Fruit fly (Drosophila melanogaster): Measurements from ENCODE around the gene Deaf1.
A peak's percentile ranks its signal among the peaks of the same experiment; 100 is the strongest.

Gene Deaf1

dm6 chr3L:19845047-19845906 is 27.3 kb downstream of the Deaf1 start, which contains the start of gene Papss (continued):
- TF ChIP-seq prd (optimal IDR thresholded peaks at IDR 0.05) (no peak), prd (GFP tag; IDR thresholded peaks at IDR 0.05) (peak; percentile 51; the same call in 2 of the 3 replicates), az2 (GFP tag; optimal IDR thresholded peaks at IDR 0.05) (no peak), CG9727 (GFP tag; optimal IDR thresholded peaks at IDR 0.05) (no peak), lmd (GFP tag; IDR thresholded peaks at IDR 0.05) (no peak; the same call in 1 of the 2 replicates), CG6654 (GFP tag; optimal IDR thresholded peaks at IDR 0.05) (no peak), Sox102F (GFP tag; optimal IDR thresholded peaks at IDR 0.05) (no peak), CG4707 (GFP tag; optimal IDR thresholded peaks at IDR 0.05) (peak; percentile 41), D (optimal IDR thresholded peaks at IDR 0.05) (no peak), D (GFP tag; optimal IDR thresholded peaks at IDR 0.05) (no peak), dm (GFP tag; optimal IDR thresholded peaks at IDR 0.05) (no peak), psq (GFP tag; optimal IDR thresholded peaks at IDR 0.05) (no peak), CG16779 (GFP tag; IDR thresholded peaks at IDR 0.05) (no peak), CG6254 (GFP tag; optimal IDR thresholded peaks at IDR 0.05) (peak; percentile 3), bbx (GFP tag; IDR thresholded peaks at IDR 0.05; ENCODE audit: partially characterized antibody) (peak; percentile 88), CG8388 (GFP tag; optimal IDR thresholded peaks at IDR 0.05) (no peak), repo (GFP tag; optimal IDR thresholded peaks at IDR 0.05) (no peak), Neu2 (GFP tag; optimal IDR thresholded peaks at IDR 0.05; ENCODE audit: borderline replicate concordance) (no peak), gfzf (GFP tag; optimal IDR thresholded peaks at IDR 0.05) (no peak), CG11398 (GFP tag; optimal IDR thresholded peaks at IDR 0.05) (no peak), crp (GFP tag; optimal IDR thresholded peaks at IDR 0.05) (peak; percentile 77 to 94), CG17186 (GFP tag; optimal IDR thresholded peaks at IDR 0.05) (no peak), CG18011 (GFP tag; optimal IDR thresholded peaks at IDR 0.05) (no peak), CG13894 (tag; optimal IDR thresholded peaks at IDR 0.05) (peak; percentile 26), CG2116 (GFP tag; optimal IDR thresholded peaks at IDR 0.05) (no peak), croc (GFP tag; conservative IDR thresholded peaks at IDR 0.05) (no peak), CG34224 (GFP tag; IDR thresholded peaks at IDR 0.05; ENCODE audit: partially characterized antibody) (peak; percentile 88), CG11723 (GFP tag; optimal IDR thresholded peaks at IDR 0.05) (no peak), Drgx (GFP tag; IDR thresholded peaks at IDR 0.05) (no peak), sug (tag; optimal IDR thresholded peaks at IDR 0.05) (no peak), CG5953 (GFP tag; IDR thresholded peaks at IDR 0.05) (no peak), CG13296 (GFP tag; optimal IDR thresholded peaks at IDR 0.05) (peak; percentile 15), usp (GFP tag; optimal IDR thresholded peaks at IDR 0.05) (no peak), ham (GFP tag; IDR thresholded peaks at IDR 0.05) (no peak), jing (GFP tag; optimal IDR thresholded peaks at IDR 0.05) (no peak), Nf-YA (GFP tag; IDR thresholded peaks at IDR 0.05) (no peak), CG9437 (GFP tag; optimal IDR thresholded peaks at IDR 0.05) (no peak), CG2202 (tag; optimal IDR thresholded peaks at IDR 0.05) (peak; percentile 13), HmgZ (tag; optimal IDR thresholded peaks at IDR 0.05) (peak; percentile 6), CG3995 (GFP tag; optimal IDR thresholded peaks at IDR 0.05) (no peak), sc (optimal IDR thresholded peaks at IDR 0.05) (no peak), sc (GFP tag; optimal IDR thresholded peaks at IDR 0.05) (no peak), salm (tag; optimal IDR thresholded peaks at IDR 0.05) (no peak), CG14860 (GFP tag; IDR thresholded peaks at IDR 0.05; ENCODE audit: partially characterized antibody) (peak; percentile 32; the same call in 1 of the 3 replicates), nom (GFP tag; optimal IDR thresholded peaks at IDR 0.05) (no peak), lab (GFP tag; optimal IDR thresholded peaks at IDR 0.05) (peak; percentile 86), Fer3 (tag; optimal IDR thresholded peaks at IDR 0.05) (no peak), CG4617 (GFP tag; optimal IDR thresholded peaks at IDR 0.05; ENCODE audit: borderline replicate concordance) (peak; percentile 15), danr (GFP tag; IDR thresholded peaks at IDR 0.05) (no peak)

All from whole organism, embryonic.